Fruit fly (Drosophila melanogaster) whole organism, adult: Measurements from ENCODE around the gene Txl.

ENCODE experiments used
- CG12768 ChIP-seq: fragments of 200-800 bp; sonication (Bioruptor generic); optimal IDR thresholded peaks from 2 replicates; lab custom pipeline; 2017; ENCODE audit warnings: missing biosample characterization, missing genetic modification characterization, mild to moderate bottlenecking, moderate library complexity, missing genetic modification reagents
- CG7045 ChIP-seq: fragments of 200-800 bp; sonication (Bioruptor generic); optimal IDR thresholded peaks from 2 replicates; lab custom pipeline; 2017; ENCODE audit warnings: missing biosample characterization, mild to moderate bottlenecking, missing genetic modification characterization
- Crg-1 ChIP-seq: fragments of 200-800 bp; sonication (Bioruptor generic); optimal IDR thresholded peaks from 2 replicates; lab custom pipeline; 2016; ENCODE audit warnings: missing biosample characterization, missing genetic modification characterization
- cnc ChIP-seq, 2 experiments: fragments of >200 bp; optimal IDR thresholded peaks; 2 replicates each; lab custom pipeline; 2017
- kay ChIP-seq: fragments of 200-800 bp; sonication (Bioruptor generic); peaks from one replicate; lab custom pipeline; 2016; ENCODE audit warnings: missing biosample characterization, missing genetic modification characterization, borderline replicate concordance

DNA sequence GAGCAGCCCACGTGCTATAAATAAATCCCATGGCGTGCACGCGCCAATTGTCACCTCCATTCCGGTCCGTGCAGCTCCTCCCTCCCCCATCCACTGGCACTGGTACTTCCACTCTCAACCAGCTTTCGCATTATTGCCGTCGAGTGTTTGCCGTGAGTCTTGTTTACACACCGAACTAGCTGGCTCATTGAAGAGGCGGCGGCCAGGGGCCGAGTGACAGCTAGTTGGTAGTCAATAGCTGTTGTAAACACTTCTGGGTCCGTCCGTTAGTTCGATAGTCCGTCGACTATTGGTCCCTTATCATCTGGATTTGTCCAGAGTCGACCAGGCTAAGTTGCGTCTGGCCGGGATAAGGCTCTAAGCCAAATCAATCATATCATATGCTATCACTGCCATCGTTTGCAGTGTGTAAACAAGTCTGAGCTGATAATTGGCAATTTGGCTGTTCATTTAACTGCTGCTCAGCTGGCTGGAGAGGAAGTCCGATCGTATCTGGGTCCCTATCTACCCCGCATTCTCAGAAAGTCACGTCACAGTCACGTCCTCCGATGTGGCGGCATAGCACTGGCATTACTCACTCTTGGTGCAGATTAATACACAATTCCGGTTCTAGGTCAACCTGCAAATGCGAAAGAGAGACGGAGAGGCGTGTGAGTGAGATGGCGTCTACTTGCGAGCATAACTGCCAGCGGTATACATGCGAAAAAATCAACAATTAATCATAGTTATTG lies 41.9 kb downstream of the Txl start:
- TF ChIP-seq kay (GFP tag; lab: Kevin White, UChicago), result no peak
- TF ChIP-seq CG12768, result peak; percentile 88
- TF ChIP-seq Crg-1, result peak; percentile 64
- TF ChIP-seq CG7045 (GFP tag; lab: Kevin White, UChicago), result peak; percentile 70
- no peak for TF ChIP-seq cnc (optimal IDR thresholded peaks at IDR 0.05; lab: Kevin White, UChicago)
